Fruit fly (Drosophila melanogaster) whole organism, prepupa: ENCODE measurements around the gene Bx.

Source experiments
- Blimp-1 ChIP-seq: fragments of 200-800 bp; sonication (Bioruptor generic); optimal IDR thresholded peaks from 3 replicates; lab custom pipeline; 2017; ENCODE audit warnings: missing biosample characterization, missing genetic modification characterization, mild to moderate bottlenecking, moderate library complexity, missing genetic modification reagents
- CG10631 ChIP-seq: fragments of 200-800 bp; sonication (Bioruptor generic); optimal IDR thresholded peaks from 2 replicates; lab custom pipeline; 2016; ENCODE audit warnings: missing biosample characterization, missing genetic modification characterization
- CG10669 ChIP-seq: fragments of 200-800 bp; sonication (Bioruptor generic); optimal IDR thresholded peaks from 3 replicates; lab custom pipeline; 2018; ENCODE audit warnings: missing biosample characterization, mild to moderate bottlenecking, missing genetic modification characterization, moderate library complexity
- CG11294 ChIP-seq: fragments of 200-800 bp; sonication (Bioruptor generic); IDR thresholded peaks from 2 replicates; pipeline ENCODE4 v1.3.6; 2022; ENCODE audit warnings: missing biosample characterization, missing genetic modification characterization
- CG11762 ChIP-seq: fragments of 200-800 bp; sonication (Bioruptor generic); optimal IDR thresholded peaks from 3 replicates; lab custom pipeline; 2016; ENCODE audit warnings: missing biosample characterization, missing genetic modification characterization; ENCODE audit not compliant: insufficient read depth
- CG11902 ChIP-seq: fragments of 200-800 bp; sonication (Bioruptor generic); optimal IDR thresholded peaks from 3 replicates; lab custom pipeline; 2016; ENCODE audit warnings: missing biosample characterization, missing genetic modification characterization
- CG15336 ChIP-seq: fragments of 200-800 bp; sonication (Bioruptor generic); IDR thresholded peaks from 2 replicates; pipeline ENCODE4 v1.3.6; 2022; ENCODE audit warnings: missing biosample characterization, missing genetic modification characterization
- CG16779 ChIP-seq: fragments of 200-800 bp; sonication (Bioruptor generic); optimal IDR thresholded peaks from 3 replicates; lab custom pipeline; 2017; ENCODE audit warnings: missing biosample characterization, mild to moderate bottlenecking, missing genetic modification characterization
- CG3032 ChIP-seq: fragments of 200-800 bp; optimal IDR thresholded peaks from 2 replicates; lab custom pipeline; 2019; ENCODE audit warnings: missing biosample characterization, mild to moderate bottlenecking, missing genetic modification characterization, moderate library complexity
- CG32006 ChIP-seq: fragments of 200-800 bp; sonication (Bioruptor generic); optimal IDR thresholded peaks from 3 replicates; lab custom pipeline; 2017; ENCODE audit warnings: missing biosample characterization, mild to moderate bottlenecking, missing genetic modification characterization
- CG34406 ChIP-seq: fragments of 200-800 bp; sonication (Bioruptor generic); optimal IDR thresholded peaks from 3 replicates; lab custom pipeline; 2016; ENCODE audit warnings: missing biosample characterization, missing genetic modification characterization
- CG4318 ChIP-seq: fragments of 200-800 bp; sonication (Bioruptor generic); optimal IDR thresholded peaks from 3 replicates; lab custom pipeline; 2017; ENCODE audit warnings: missing biosample characterization, mild to moderate bottlenecking, missing genetic modification characterization
- CG6163 ChIP-seq: fragments of 200-800 bp; sonication (Bioruptor generic); IDR thresholded peaks from 3 replicates; pipeline ENCODE4 v1.3.6; 2022; ENCODE audit warnings: missing biosample characterization, missing genetic modification characterization
- CG6276 ChIP-seq: fragments of 200-800 bp; sonication (Bioruptor generic); optimal IDR thresholded peaks from 2 replicates; lab custom pipeline; 2017; ENCODE audit warnings: missing biosample characterization, mild to moderate bottlenecking, missing genetic modification characterization
- CG6792 ChIP-seq: fragments of 200-800 bp; sonication (Bioruptor generic); optimal IDR thresholded peaks from 3 replicates; lab custom pipeline; 2016; ENCODE audit warnings: missing biosample characterization, missing genetic modification characterization
- CG6808 ChIP-seq: fragments of 200-800 bp; sonication (Bioruptor generic); optimal IDR thresholded peaks from 3 replicates; lab custom pipeline; 2017; ENCODE audit warnings: missing biosample characterization, missing genetic modification characterization, mild to moderate bottlenecking, moderate library complexity, missing genetic modification reagents
- CG7368 ChIP-seq: fragments of 200-800 bp; sonication (Bioruptor generic); optimal IDR thresholded peaks from 3 replicates; lab custom pipeline; 2016; ENCODE audit warnings: missing biosample characterization, missing genetic modification characterization
- CG8119 ChIP-seq: fragments of 200-800 bp; sonication (Bioruptor generic); IDR thresholded peaks from 3 replicates; pipeline ENCODE4 v1.3.6; 2022; ENCODE audit warnings: missing biosample characterization, missing genetic modification characterization
- CG8319 ChIP-seq: fragments of 200-800 bp; sonication (Bioruptor generic); optimal IDR thresholded peaks from 3 replicates; lab custom pipeline; 2016; ENCODE audit warnings: missing biosample characterization, missing genetic modification characterization
- CG9139 ChIP-seq: fragments of 200-800 bp; sonication (Bioruptor generic); optimal IDR thresholded peaks from 3 replicates; lab custom pipeline; 2017; ENCODE audit warnings: missing biosample characterization, mild to moderate bottlenecking, missing genetic modification characterization
- Eip75B ChIP-seq: fragments of 200-800 bp; sonication (Bioruptor generic); optimal IDR thresholded peaks from 3 replicates; lab custom pipeline; 2016; ENCODE audit warnings: missing biosample characterization, missing genetic modification characterization
- Eip78C ChIP-seq: fragments of 200-800 bp; sonication (Bioruptor generic); peaks from one replicate; lab custom pipeline; 2016; ENCODE audit warnings: missing biosample characterization, missing genetic modification characterization
- Eip93F ChIP-seq: fragments of 200-800 bp; sonication (Bioruptor generic); optimal IDR thresholded peaks from 2 replicates; lab custom pipeline; 2016; ENCODE audit warnings: missing biosample characterization, mild to moderate bottlenecking, missing genetic modification characterization
- Ets96B ChIP-seq: fragments of 200-800 bp; optimal IDR thresholded peaks from 2 replicates; lab custom pipeline; 2019; ENCODE audit warnings: missing biosample characterization, mild to moderate bottlenecking, missing genetic modification characterization, moderate library complexity
- Hr38 ChIP-seq: sonication (Bioruptor generic); optimal IDR thresholded peaks from 2 replicates; lab custom pipeline; 2016; ENCODE audit warnings: missing biosample characterization, missing genetic modification characterization
- Hr39 ChIP-seq: fragments of 200-800 bp; sonication (Bioruptor generic); optimal IDR thresholded peaks from 2 replicates; lab custom pipeline; 2016; ENCODE audit warnings: missing biosample characterization, missing genetic modification characterization
- Hr4 ChIP-seq: fragments of 200-800 bp; sonication (Bioruptor generic); optimal IDR thresholded peaks from 3 replicates; lab custom pipeline; 2016; ENCODE audit warnings: missing biosample characterization, missing genetic modification characterization
- Lpt ChIP-seq: fragments of 200-800 bp; sonication (Bioruptor generic); optimal IDR thresholded peaks from 3 replicates; lab custom pipeline; 2016; ENCODE audit warnings: missing biosample characterization, missing genetic modification characterization
- Met ChIP-seq: fragments of 200-800 bp; sonication (Bioruptor generic); optimal IDR thresholded peaks from 3 replicates; lab custom pipeline; 2016; ENCODE audit warnings: missing biosample characterization, missing genetic modification characterization
- OdsH ChIP-seq: fragments of 200-800 bp; sonication (Bioruptor generic); optimal IDR thresholded peaks from 3 replicates; lab custom pipeline; 2016; ENCODE audit warnings: missing biosample characterization, missing genetic modification characterization
- Smox ChIP-seq: fragments of 200-800 bp; sonication (Bioruptor generic); optimal IDR thresholded peaks from 3 replicates; lab custom pipeline; 2016; ENCODE audit warnings: missing biosample characterization, missing genetic modification characterization
- Sox14 ChIP-seq: fragments of 200-800 bp; sonication (Bioruptor generic); optimal IDR thresholded peaks from 3 replicates; lab custom pipeline; 2016; ENCODE audit warnings: missing biosample characterization, missing genetic modification characterization
- Sox15 ChIP-seq: fragments of 200-800 bp; sonication (Bioruptor generic); optimal IDR thresholded peaks from 3 replicates; lab custom pipeline; 2016; ENCODE audit warnings: missing biosample characterization, missing genetic modification characterization
- acj6 ChIP-seq: fragments of 200-800 bp; sonication (Bioruptor generic); optimal IDR thresholded peaks from 3 replicates; lab custom pipeline; 2016; ENCODE audit warnings: missing biosample characterization, missing genetic modification characterization
- cyc ChIP-seq: fragments of 200-800 bp; sonication (Bioruptor generic); optimal IDR thresholded peaks from 3 replicates; lab custom pipeline; 2016; ENCODE audit warnings: missing biosample characterization, missing genetic modification characterization
- dsx ChIP-seq: fragments of 200-800 bp; optimal IDR thresholded peaks from 3 replicates; lab custom pipeline; 2019; ENCODE audit warnings: missing biosample characterization, mild to moderate bottlenecking, missing genetic modification characterization, moderate library complexity; ENCODE audit not compliant: poor library complexity, severe bottlenecking
- eg ChIP-seq: fragments of 200-800 bp; sonication (Bioruptor generic); IDR thresholded peaks from 3 replicates; pipeline ENCODE4 v1.3.6; 2022; ENCODE audit warnings: missing biosample characterization, missing genetic modification characterization
- esn ChIP-seq: fragments of 200-800 bp; sonication (Bioruptor generic); optimal IDR thresholded peaks from 2 replicates; lab custom pipeline; 2016; ENCODE audit warnings: missing biosample characterization, mild to moderate bottlenecking, missing genetic modification characterization, moderate library complexity
- fd59A ChIP-seq: fragments of 200-800 bp; sonication (Bioruptor generic); optimal IDR thresholded peaks from 2 replicates; lab custom pipeline; 2017; ENCODE audit warnings: missing biosample characterization, mild to moderate bottlenecking, missing genetic modification characterization, missing genetic modification reagents
- fd85E ChIP-seq: fragments of 200-800 bp; sonication (Bioruptor generic); optimal IDR thresholded peaks from 3 replicates; lab custom pipeline; 2016; ENCODE audit warnings: missing biosample characterization, missing genetic modification characterization
- fkh ChIP-seq: fragments of 200-800 bp; sonication (Bioruptor generic); optimal IDR thresholded peaks from 3 replicates; lab custom pipeline; 2017; ENCODE audit warnings: missing biosample characterization, mild to moderate bottlenecking, missing genetic modification characterization, moderate library complexity
- salr ChIP-seq, 2 experiments: fragments of 200-800 bp; sonication (Bioruptor generic); optimal IDR thresholded peaks; 3 replicates each; lab custom pipeline; 2016 to 2018; ENCODE audit warnings: missing biosample characterization in 2 of 2, missing genetic modification characterization in 2 of 2, mild to moderate bottlenecking in 1 of 2
- spab ChIP-seq: fragments of 200-800 bp; sonication (Bioruptor generic); optimal IDR thresholded peaks from 2 replicates; lab custom pipeline; 2017; ENCODE audit warnings: missing biosample characterization, mild to moderate bottlenecking, missing genetic modification characterization, missing genetic modification reagents
- ss ChIP-seq, 2 experiments: fragments of 200-800 bp; sonication (Bioruptor generic); optimal IDR thresholded peaks; 2 replicates in 1 of 2; 3 replicates in 1 of 2; lab custom pipeline; 2017 to 2018; ENCODE audit warnings: mild to moderate bottlenecking in 2 of 2, missing biosample characterization in 2 of 2, missing genetic modification characterization in 2 of 2, moderate library complexity in 1 of 2
- topi ChIP-seq: fragments of 200-800 bp; sonication (Bioruptor generic); optimal IDR thresholded peaks from 3 replicates; lab custom pipeline; 2016; ENCODE audit warnings: missing biosample characterization, missing genetic modification characterization
- vri ChIP-seq: fragments of 200-800 bp; sonication (Bioruptor generic); optimal IDR thresholded peaks from 3 replicates; lab custom pipeline; 2016; ENCODE audit warnings: missing biosample characterization, mild to moderate bottlenecking, missing genetic modification characterization

Bx gene

dm6 chrX:18554563-18554962 lies 39.3 kb downstream of the Bx start (continued):
- TF ChIP-seq CG32006 (GFP tag; lab: Kevin White, UChicago) = peak; percentile 81
- TF ChIP-seq Blimp-1 (GFP tag; lab: Kevin White, UChicago) = peak; percentile 33
- TF ChIP-seq Hr39 (GFP tag; lab: Kevin White, UChicago) = peak; percentile 89
- TF ChIP-seq fkh (GFP tag; lab: Kevin White, UChicago) = no peak
- TF ChIP-seq CG11294 (GFP tag; lab: Robert Waterston, UW) = no peak
- peak; percentile 86 for TF ChIP-seq CG34406 (GFP tag; lab: Kevin White, UChicago)
- peak; percentile 86 for TF ChIP-seq topi (GFP tag; lab: Kevin White, UChicago)
- peak; percentile 86 for TF ChIP-seq esn (GFP tag; lab: Kevin White, UChicago)
- TF ChIP-seq Eip93F (GFP tag; lab: Kevin White, UChicago) = no peak
- peak; percentile 55 for TF ChIP-seq Hr4 (GFP tag; lab: Kevin White, UChicago)
- peak; percentile 54 for TF ChIP-seq CG15336 (GFP tag; lab: Robert Waterston, UW)
- peak; percentile 52 to 80 for TF ChIP-seq salr (GFP tag; optimal IDR thresholded peaks at IDR 0.05; lab: Kevin White, UChicago)
- TF ChIP-seq fd59A (GFP tag; lab: Kevin White, UChicago) = peak; percentile 87
- peak; percentile 28 for TF ChIP-seq CG6276 (GFP tag; lab: Kevin White, UChicago)
- TF ChIP-seq vri (GFP tag; lab: Kevin White, UChicago) = peak; percentile 43
- peak; percentile 69 for TF ChIP-seq Lpt
- TF ChIP-seq Eip78C = peak; percentile 96
- TF ChIP-seq Eip75B (GFP tag; lab: Kevin White, UChicago) = peak; percentile 87
- TF ChIP-seq acj6 = peak; percentile 84
- TF ChIP-seq CG9139 (GFP tag; lab: Kevin White, UChicago) = peak; percentile 58
- peak; percentile 82 for TF ChIP-seq CG3032 (tag; lab: Kevin White, UChicago)
- peak; percentile 80 for TF ChIP-seq CG10631 (GFP tag; lab: Kevin White, UChicago)
- peak; percentile 46; the same call in 2 of the 3 replicates for TF ChIP-seq CG8119
- peak; percentile 67 for TF ChIP-seq CG16779 (tag; lab: Kevin White, UChicago)
- no peak for TF ChIP-seq Hr38 (GFP tag; lab: Kevin White, UChicago)
- TF ChIP-seq Met (GFP tag; lab: Kevin White, UChicago) = peak; percentile 82
- peak; percentile 65 for TF ChIP-seq fd85E
- peak; percentile 88 for TF ChIP-seq Sox15

- TF ChIP-seq cyc (GFP tag; lab: Kevin White, UChicago) (no peak), topi (GFP tag; lab: Kevin White, UChicago) (peak; percentile 28), eg (peak; percentile 58), CG15336 (GFP tag; lab: Robert Waterston, UW) (peak; percentile 72), CG3032 (tag; lab: Kevin White, UChicago) (peak; percentile 58), Hr38 (GFP tag; lab: Kevin White, UChicago) (no peak), Blimp-1 (GFP tag; lab: Kevin White, UChicago) (no peak), Eip75B (GFP tag; lab: Kevin White, UChicago) (peak; percentile 38), spab (GFP tag; lab: Kevin White, UChicago) (peak; percentile 11), CG6808 (GFP tag; lab: Kevin White, UChicago) (peak; percentile 35), Sox14 (GFP tag; lab: Kevin White, UChicago) (peak; percentile 21), CG11294 (GFP tag; lab: Robert Waterston, UW) (peak; percentile 49; the same call in 1 of the 2 replicates), esn (GFP tag; lab: Kevin White, UChicago) (no peak), CG6792 (GFP tag; lab: Kevin White, UChicago) (peak; percentile 18), CG7368 (GFP tag; lab: Kevin White, UChicago) (no peak), CG11902 (GFP tag; lab: Kevin White, UChicago) (no peak), CG8319 (GFP tag; lab: Kevin White, UChicago) (no peak), Eip78C (peak; percentile 85), ss (GFP tag; optimal IDR thresholded peaks at IDR 0.05; lab: Kevin White, UChicago) (peak; percentile 31 to 32), fd85E (no peak), CG10669 (GFP tag; lab: Kevin White, UChicago) (peak; percentile 50), acj6 (peak; percentile 46), CG16779 (tag; lab: Kevin White, UChicago) (no peak), CG4318 (GFP tag; lab: Kevin White, UChicago) (peak; percentile 42), Lpt (no peak), Smox (GFP tag; lab: Kevin White, UChicago) (no peak), CG11762 (GFP tag; lab: Kevin White, UChicago) (peak; percentile 30), dsx (GFP tag; lab: Kevin White, UChicago) (peak; percentile 2), Eip93F (GFP tag; lab: Kevin White, UChicago) (no peak), CG6163 (GFP tag; lab: Robert Waterston, UW) (0 out of 3 replicates have a peak, but pooled peaks have one; percentile 42), Ets96B (peak; percentile 35), CG6276 (GFP tag; lab: Kevin White, UChicago) (peak; percentile 29), fd59A (GFP tag; lab: Kevin White, UChicago) (peak; percentile 33), CG34406 (GFP tag; lab: Kevin White, UChicago) (no peak), OdsH (GFP tag; lab: Kevin White, UChicago) (peak; percentile 44)
Observed at dm6 chrX:18558583-18558982, 43.4 kb downstream of the Bx start.
